Fruit fly (Drosophila melanogaster) whole organism, prepupa: ENCODE results near the gene ZnT77C.
"Not testable (repeated sequence)": the region's sequence is repeated elsewhere in the genome, so short reads cannot be mapped to it uniquely, and the experiment has no call there.

Experiments used
- CG31627 ChIP-seq: fragments of 200-800 bp; sonication (Bioruptor generic); optimal IDR thresholded peaks from 3 replicates; lab custom pipeline; 2016; ENCODE audit warnings: missing biosample characterization, missing genetic modification characterization
- Smox ChIP-seq: fragments of 200-800 bp; sonication (Bioruptor generic); optimal IDR thresholded peaks from 3 replicates; lab custom pipeline; 2016; ENCODE audit warnings: missing biosample characterization, missing genetic modification characterization
- eg ChIP-seq: fragments of 200-800 bp; sonication (Bioruptor generic); IDR thresholded peaks from 3 replicates; pipeline ENCODE4 v1.3.6; 2022; ENCODE audit warnings: missing biosample characterization, missing genetic modification characterization
- pdm3 ChIP-seq: fragments of 200-800 bp; sonication (Bioruptor generic); optimal IDR thresholded peaks from 3 replicates; lab custom pipeline; 2016; ENCODE audit warnings: missing biosample characterization, missing genetic modification characterization
- topi ChIP-seq: fragments of 200-800 bp; sonication (Bioruptor generic); optimal IDR thresholded peaks from 3 replicates; lab custom pipeline; 2016; ENCODE audit warnings: missing biosample characterization, missing genetic modification characterization

- TF ChIP-seq eg (GFP tag; lab: Robert Waterston, UW); CG31627; Smox (GFP tag; lab: Kevin White, UChicago); pdm3 (GFP tag; lab: Kevin White, UChicago); topi: not testable (repeated sequence)
These were observed 4.8 kb upstream of the ZnT77C start, which contains the start of gene CG18281 for dm6 chr3L:20499536-20499935.
